Fruit fly (Drosophila melanogaster): ENCODE results near the gene CG17270.

CG17270 gene

dm6 chr3R:20821815-20822375 is 3.2 kb upstream of the CG17270 start, which contains the start of the genes CG17271 and RpS20 (continued):
- peak; percentile 91; the same call in 2 of the 3 replicates for TF ChIP-seq eg (GFP tag; IDR thresholded peaks at IDR 0.05)
- peak; percentile 91 for TF ChIP-seq pdm3 (GFP tag; optimal IDR thresholded peaks at IDR 0.05)
- TF ChIP-seq fd85E (GFP tag; optimal IDR thresholded peaks at IDR 0.05), result peak; percentile 70
- peak; percentile 77 for TF ChIP-seq CG3032 (tag; optimal IDR thresholded peaks at IDR 0.05)
- TF ChIP-seq topi (GFP tag; optimal IDR thresholded peaks at IDR 0.05), result peak; percentile 85
- TF ChIP-seq salr (GFP tag; optimal IDR thresholded peaks at IDR 0.05), result peak in 1 of 2 experiments; percentile 76
- peak; percentile 90 for TF ChIP-seq Met (GFP tag; optimal IDR thresholded peaks at IDR 0.05)
- TF ChIP-seq ss (GFP tag; optimal IDR thresholded peaks at IDR 0.05), result peak; percentile 68 to 72

- TF ChIP-seq fd59A (GFP tag; optimal IDR thresholded peaks at IDR 0.05) (no peak), Eip78C (GFP tag) (peak; percentile 47)
Measured at dm6 chr3R:20818237-20818636, 492 bp downstream of the CG17270 start.

dm6 chr3R:20816008-20816407 is 2.7 kb downstream of the CG17270 start, which contains the start of gene Fancd2:
TSS of gene Fancd2 (minus strand) at chr3R:20816190.
- TF ChIP-seq spab (GFP tag; optimal IDR thresholded peaks at IDR 0.05), result no peak
- TF ChIP-seq CG3919 (GFP tag; optimal IDR thresholded peaks at IDR 0.05), result no peak
- TF ChIP-seq Lpt (GFP tag; optimal IDR thresholded peaks at IDR 0.05), result no peak
- TF ChIP-seq Hr4 (GFP tag; optimal IDR thresholded peaks at IDR 0.05), result no peak
- no peak for TF ChIP-seq CG32006 (GFP tag; optimal IDR thresholded peaks at IDR 0.05)
- no peak for TF ChIP-seq CG11762 (GFP tag; optimal IDR thresholded peaks at IDR 0.05; ENCODE audit: insufficient read depth)
- TF ChIP-seq pdm3 (GFP tag; optimal IDR thresholded peaks at IDR 0.05), result no peak
- TF ChIP-seq vri (GFP tag; optimal IDR thresholded peaks at IDR 0.05), result no peak
- no peak for TF ChIP-seq Eip75B (GFP tag; optimal IDR thresholded peaks at IDR 0.05)
- TF ChIP-seq Eip93F (GFP tag; optimal IDR thresholded peaks at IDR 0.05), result no peak
- TF ChIP-seq topi (GFP tag; optimal IDR thresholded peaks at IDR 0.05), result no peak
- no peak for TF ChIP-seq Sox15 (GFP tag; optimal IDR thresholded peaks at IDR 0.05)
- TF ChIP-seq esn (GFP tag; optimal IDR thresholded peaks at IDR 0.05), result no peak
- TF ChIP-seq net (GFP tag; optimal IDR thresholded peaks at IDR 0.05), result no peak
- TF ChIP-seq CG6792 (GFP tag; optimal IDR thresholded peaks at IDR 0.05), result no peak
- TF ChIP-seq Gug (GFP tag; IDR thresholded peaks at IDR 0.05), result no peak
- TF ChIP-seq CG6163 (GFP tag; IDR thresholded peaks at IDR 0.05), result no peak
- no peak for TF ChIP-seq Eip78C (GFP tag)
- no peak for TF ChIP-seq CG11294 (GFP tag; IDR thresholded peaks at IDR 0.05)
- no peak for TF ChIP-seq Hr38 (GFP tag; optimal IDR thresholded peaks at IDR 0.05)

- TF ChIP-seq spab (GFP tag; optimal IDR thresholded peaks at IDR 0.05) (no peak), pdm3 (GFP tag; optimal IDR thresholded peaks at IDR 0.05) (no peak), CG6163 (GFP tag; IDR thresholded peaks at IDR 0.05) (no peak), lz (GFP tag; optimal IDR thresholded peaks at IDR 0.05) (no peak), CG31627 (GFP tag; optimal IDR thresholded peaks at IDR 0.05) (no peak), Eip78C (GFP tag) (no peak), CG15336 (GFP tag; IDR thresholded peaks at IDR 0.05) (no peak), CG10669 (GFP tag; optimal IDR thresholded peaks at IDR 0.05) (no peak), Met (GFP tag; optimal IDR thresholded peaks at IDR 0.05) (no peak), svp (GFP tag) (no peak), ss (GFP tag; optimal IDR thresholded peaks at IDR 0.05) (no peak)
Measured at dm6 chr3R:20802253-20802652, 16.5 kb downstream of the CG17270 start.

- TF ChIP-seq svp (GFP tag), result peak; percentile 93
- TF ChIP-seq vri (GFP tag; optimal IDR thresholded peaks at IDR 0.05), result no peak
Measured at dm6 chr3R:20796949-20797348, 21.8 kb downstream of the CG17270 start.
